Worm (Caenorhabditis elegans): ENCODE measurements around the gene fipr-4.

DNA sequence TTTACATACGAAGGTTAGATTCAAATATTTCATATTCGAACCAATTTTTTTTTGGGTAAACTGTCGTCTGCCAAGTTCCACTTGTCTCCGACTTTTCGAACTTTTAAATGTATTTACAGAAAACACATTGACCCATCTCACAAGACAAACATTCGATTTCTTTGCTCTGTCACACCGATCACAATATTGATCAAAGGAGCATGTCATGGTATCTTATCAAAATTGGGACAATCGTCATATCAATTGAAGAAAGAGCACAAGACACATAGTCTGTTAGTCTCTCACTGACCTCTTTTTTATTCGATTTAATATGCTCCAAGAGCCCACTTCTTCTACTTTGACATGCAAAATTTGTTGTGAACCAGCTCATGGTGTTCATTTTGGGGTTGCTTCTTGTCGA lies 27.8 kb upstream of the fipr-4 start, which contains the start of gene nhr-232:
- TF ChIP-seq ama-1 (optimal IDR thresholded peaks at IDR 0.05) (no peak), ama-1 (GFP tag; optimal IDR thresholded peaks at IDR 0.05) (no peak), lin-40 (tag; optimal IDR thresholded peaks at IDR 0.05) (no peak), hsf-1 (GFP tag; IDR thresholded peaks at IDR 0.05) (no peak)

Data from whole organism, young adult.